Worm (Caenorhabditis elegans) whole organism, midembryonic: ENCODE data around the gene gcy-22.

Source experiments
- T22C8.4 ChIP-seq: fragments of 200-800 bp; sonication (Bioruptor generic); IDR thresholded peaks from 2 replicates; pipeline ENCODE4 v1.3.6; 2022; ENCODE audit warnings: missing genetic modification characterization, missing compliant biosample characterization
- flt-1 ChIP-seq: fragments of 200-800 bp; sonication (Bioruptor generic); IDR thresholded peaks from 2 replicates; pipeline ENCODE4 v1.3.6; 2022; ENCODE audit warnings: missing genetic modification characterization, missing compliant biosample characterization
- klf-2 ChIP-seq: fragments of 200-800 bp; sonication (Bioruptor generic); conservative IDR thresholded peaks from 2 replicates; pipeline ENCODE4 v1.3.6; 2022; ENCODE audit warnings: missing genetic modification reagents, missing genetic modification characterization, missing compliant biosample characterization
- med-1 ChIP-seq: sonication (generic microtip); optimal IDR thresholded peaks from 2 replicates; lab custom pipeline; 2017; ENCODE audit warnings: missing genetic modification characterization, mild to moderate bottlenecking, missing compliant biosample characterization, antibody characterized with exemption, missing genetic modification reagents; ENCODE audit not compliant: insufficient read depth
- ref-1 ChIP-seq: fragments of 200-800 bp; sonication (Bioruptor generic); conservative IDR thresholded peaks from 2 replicates; pipeline ENCODE4 v1.3.6; 2022; ENCODE audit warnings: missing genetic modification reagents, missing genetic modification characterization, missing compliant biosample characterization
- tab-1 ChIP-seq: fragments of 200-800 bp; sonication (Bioruptor generic); IDR thresholded peaks from 2 replicates; pipeline ENCODE4 v1.3.6; 2022; ENCODE audit warnings: missing genetic modification characterization, missing compliant biosample characterization
- ztf-23 ChIP-seq: fragments of 200-800 bp; sonication (Bioruptor generic); IDR thresholded peaks from 2 replicates; pipeline ENCODE4 v1.3.6; 2022; ENCODE audit warnings: missing genetic modification reagents, missing genetic modification characterization, missing compliant biosample characterization
- ztf-29 ChIP-seq: fragments of 200-800 bp; sonication (Bioruptor generic); IDR thresholded peaks from 2 replicates; pipeline ENCODE4 v1.3.6; 2022; ENCODE audit warnings: missing genetic modification reagents, missing genetic modification characterization, missing compliant biosample characterization

DNA sequence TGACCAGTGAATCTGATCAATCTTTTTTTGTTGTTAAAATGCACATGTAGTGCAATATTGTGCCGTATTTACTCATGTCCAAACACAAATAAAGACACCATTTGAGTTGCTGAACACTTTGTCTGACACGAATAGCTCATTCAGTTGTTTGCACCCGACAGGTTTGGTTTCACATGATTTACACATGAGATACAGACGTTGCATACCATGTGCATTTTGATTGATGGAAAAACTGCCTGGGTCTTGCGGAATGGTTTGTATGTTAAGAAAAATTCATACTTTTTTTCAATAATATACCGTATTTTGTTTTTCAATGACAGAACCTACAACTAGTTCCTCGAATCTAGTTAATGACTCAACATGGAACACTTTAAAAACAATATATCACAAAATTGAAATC, 46.3 kb upstream of the gcy-22 start:
- TF ChIP-seq ztf-29 (GFP tag; lab: Robert Waterston, UW) (no peak), tab-1 (no peak), ztf-23 (no peak), T22C8.4 (no peak), flt-1 (GFP tag; lab: Robert Waterston, UW) (no peak), ref-1 (no peak), med-1 (GFP tag; lab: Kevin White, UChicago) (no peak), klf-2 (GFP tag; lab: Robert Waterston, UW) (no peak)
